Fruit fly (Drosophila melanogaster) whole organism, embryonic: ENCODE results near the gene CG17816.

ENCODE experiments used
- Atf6 ChIP-seq: fragments of 200-800 bp; sonication (Bioruptor generic); IDR thresholded peaks from 2 replicates; pipeline ENCODE4 v1.3.6; 2022; ENCODE audit warnings: missing biosample characterization, missing genetic modification characterization
- C15 ChIP-seq: fragments of 200-800 bp; sonication (Bioruptor generic); IDR thresholded peaks from 3 replicates; pipeline ENCODE4 v1.3.6; 2022; ENCODE audit warnings: missing biosample characterization, missing genetic modification characterization
- CG10147 ChIP-seq: fragments of 200-800 bp; sonication (Bioruptor generic); optimal IDR thresholded peaks from 2 replicates; lab custom pipeline; 2019; ENCODE audit warnings: missing biosample characterization, mild to moderate bottlenecking, missing genetic modification characterization, moderate library complexity
- CG1024 ChIP-seq: fragments of 200-800 bp; sonication (Bioruptor generic); IDR thresholded peaks from 2 replicates; pipeline ENCODE4 v1.3.6; 2022; ENCODE audit warnings: missing biosample characterization, missing genetic modification characterization
- CG10543 ChIP-seq: fragments of 200-800 bp; sonication (Bioruptor generic); optimal IDR thresholded peaks from 3 replicates; lab custom pipeline; 2017; ENCODE audit warnings: missing biosample characterization, mild to moderate bottlenecking, missing genetic modification characterization, moderate library complexity
- CG10565 ChIP-seq: fragments of 200-800 bp; sonication (Bioruptor generic); optimal IDR thresholded peaks from 3 replicates; lab custom pipeline; 2016; ENCODE audit warnings: missing biosample characterization, mild to moderate bottlenecking, missing genetic modification characterization
- CG10959 ChIP-seq: fragments of 200-800 bp; sonication (Bioruptor generic); IDR thresholded peaks from 2 replicates; pipeline ENCODE4 v1.3.6; 2022; ENCODE audit warnings: missing biosample characterization, missing genetic modification characterization
- CG11247 ChIP-seq: fragments of 200-800 bp; sonication (Bioruptor generic); IDR thresholded peaks from 2 replicates; pipeline ENCODE4 v1.3.6; 2022; ENCODE audit warnings: missing biosample characterization, missing genetic modification characterization
- CG11723 ChIP-seq: fragments of 200-800 bp; sonication (Bioruptor generic); optimal IDR thresholded peaks from 2 replicates; lab custom pipeline; 2017; ENCODE audit warnings: missing biosample characterization, mild to moderate bottlenecking, missing genetic modification characterization
- CG14667 ChIP-seq: fragments of 200-800 bp; sonication (Bioruptor generic); IDR thresholded peaks from 2 replicates; pipeline ENCODE4 v1.3.6; 2022; ENCODE audit warnings: missing biosample characterization, missing genetic modification characterization
- CG17385 ChIP-seq: fragments of 200-800 bp; sonication (Bioruptor generic); optimal IDR thresholded peaks from 3 replicates; lab custom pipeline; 2018; ENCODE audit warnings: missing biosample characterization, mild to moderate bottlenecking, missing genetic modification characterization
- CG17802 ChIP-seq: fragments of 200-800 bp; sonication (Bioruptor generic); optimal IDR thresholded peaks from 2 replicates; lab custom pipeline; 2018; ENCODE audit warnings: missing biosample characterization, mild to moderate bottlenecking, missing genetic modification characterization, moderate library complexity
- CG18262 ChIP-seq: fragments of 200-800 bp; optimal IDR thresholded peaks from 3 replicates; lab custom pipeline; 2019; ENCODE audit warnings: missing biosample characterization, mild to moderate bottlenecking, missing genetic modification characterization, moderate library complexity
- CG2875 ChIP-seq: fragments of 200-800 bp; sonication (Bioruptor generic); optimal IDR thresholded peaks from 2 replicates; lab custom pipeline; 2017; ENCODE audit warnings: missing biosample characterization, mild to moderate bottlenecking, missing genetic modification characterization, missing genetic modification reagents
- CG31224 ChIP-seq: fragments of 200-800 bp; sonication (Bioruptor generic); IDR thresholded peaks from 2 replicates; pipeline ENCODE4 v1.3.6; 2022; ENCODE audit warnings: missing biosample characterization, missing genetic modification characterization
- CG31388 ChIP-seq: fragments of 200-800 bp; sonication (Bioruptor generic); optimal IDR thresholded peaks from 2 replicates; lab custom pipeline; 2016; ENCODE audit warnings: missing biosample characterization, missing genetic modification characterization
- CG33557 ChIP-seq: fragments of 200-800 bp; sonication (Bioruptor generic); optimal IDR thresholded peaks from 2 replicates; lab custom pipeline; 2019; ENCODE audit warnings: missing biosample characterization, mild to moderate bottlenecking, missing genetic modification characterization, moderate library complexity
- CG4707 ChIP-seq: fragments of 200-800 bp; sonication (Bioruptor generic); optimal IDR thresholded peaks from 2 replicates; lab custom pipeline; 2018; ENCODE audit warnings: missing biosample characterization, mild to moderate bottlenecking, missing genetic modification characterization, moderate library complexity
- CG9437 ChIP-seq: fragments of 200-800 bp; sonication (Bioruptor generic); optimal IDR thresholded peaks from 2 replicates; lab custom pipeline; 2018; ENCODE audit warnings: missing biosample characterization, mild to moderate bottlenecking, missing genetic modification characterization
- Dbx ChIP-seq: fragments of 200-800 bp; sonication (Bioruptor generic); IDR thresholded peaks from 3 replicates; pipeline ENCODE4 v1.3.6; 2022; ENCODE audit warnings: missing biosample characterization, missing genetic modification characterization
- Deaf1 ChIP-seq: fragments of 200-800 bp; optimal IDR thresholded peaks from 3 replicates; lab custom pipeline; 2019; ENCODE audit warnings: missing biosample characterization, mild to moderate bottlenecking, missing genetic modification characterization, moderate library complexity
- Dek ChIP-seq: fragments of 200-800 bp; sonication (Bioruptor generic); optimal IDR thresholded peaks from 3 replicates; lab custom pipeline; 2019; ENCODE audit warnings: missing biosample characterization, mild to moderate bottlenecking, missing genetic modification characterization, moderate library complexity
- Dref ChIP-seq: fragments of 200-800 bp; sonication (Bioruptor generic); IDR thresholded peaks from 2 replicates; pipeline ENCODE4 v1.3.6; 2022; ENCODE audit warnings: missing biosample characterization, missing genetic modification characterization
- E2f1 ChIP-seq: fragments of 200-800 bp; sonication (Bioruptor generic); IDR thresholded peaks from 2 replicates; pipeline ENCODE4 v1.3.6; 2022; ENCODE audit warnings: missing biosample characterization, missing genetic modification characterization
- ERR ChIP-seq: fragments of 200-800 bp; sonication (Bioruptor generic); optimal IDR thresholded peaks from 2 replicates; lab custom pipeline; 2016; ENCODE audit warnings: missing biosample characterization, missing genetic modification characterization
- GATAe ChIP-seq: fragments of 200-800 bp; sonication (Bioruptor generic); conservative IDR thresholded peaks from 2 replicates; pipeline ENCODE4 v1.3.6; 2022; ENCODE audit warnings: missing biosample characterization, missing genetic modification characterization
- Hmx ChIP-seq: fragments of 200-800 bp; sonication (Bioruptor generic); optimal IDR thresholded peaks from 2 replicates; lab custom pipeline; 2016; ENCODE audit warnings: missing biosample characterization, missing genetic modification characterization
- Hsf ChIP-seq: fragments of 200-800 bp; sonication (Bioruptor generic); optimal IDR thresholded peaks from 3 replicates; lab custom pipeline; 2016; ENCODE audit warnings: missing biosample characterization, missing genetic modification characterization
- Med ChIP-seq: fragments of 200-800 bp; sonication (Bioruptor generic); peaks from one replicate; lab custom pipeline; 2016; ENCODE audit warnings: missing biosample characterization, missing genetic modification characterization, mild to moderate bottlenecking, inconsistent platforms, moderate library complexity
- Sox100B ChIP-seq: fragments of 200-800 bp; sonication (Bioruptor generic); optimal IDR thresholded peaks from 3 replicates; lab custom pipeline; 2018; ENCODE audit warnings: missing biosample characterization, mild to moderate bottlenecking, missing genetic modification characterization
- al ChIP-seq: fragments of 200-800 bp; sonication (Bioruptor generic); IDR thresholded peaks from 2 replicates; pipeline ENCODE4 v1.3.6; 2022; ENCODE audit warnings: missing biosample characterization, missing genetic modification characterization
- bowl ChIP-seq: fragments of 200-800 bp; sonication (Bioruptor generic); IDR thresholded peaks from 2 replicates; pipeline ENCODE4 v1.3.6; 2022; ENCODE audit warnings: missing biosample characterization, missing genetic modification characterization
- br ChIP-seq: fragments of >200 bp; optimal IDR thresholded peaks from 2 replicates; lab custom pipeline; 2017
- bsh ChIP-seq, 2 experiments: fragments of 200-800 bp; sonication (Bioruptor generic); optimal IDR thresholded peaks; 2 replicates each; lab custom pipeline; 2017 to 2018; ENCODE audit warnings: mild to moderate bottlenecking in 2 of 2, missing biosample characterization in 2 of 2, missing genetic modification characterization in 2 of 2, moderate library complexity in 1 of 2
- btn ChIP-seq: fragments of 200-800 bp; sonication (Bioruptor generic); optimal IDR thresholded peaks from 2 replicates; lab custom pipeline; 2016; ENCODE audit warnings: missing biosample characterization, missing genetic modification characterization
- cad ChIP-seq: fragments of >200 bp; optimal IDR thresholded peaks from 2 replicates; lab custom pipeline; 2017; ENCODE audit warnings: missing biosample characterization, missing genetic modification characterization
- cwo ChIP-seq: fragments of 200-800 bp; sonication (Bioruptor generic); optimal IDR thresholded peaks from 3 replicates; lab custom pipeline; 2017; ENCODE audit warnings: missing biosample characterization, missing genetic modification characterization, mild to moderate bottlenecking, moderate library complexity, missing genetic modification reagents
- fd102C ChIP-seq: fragments of 200-800 bp; sonication (Bioruptor generic); optimal IDR thresholded peaks from 2 replicates; lab custom pipeline; 2018; ENCODE audit warnings: missing biosample characterization, mild to moderate bottlenecking, missing genetic modification characterization, moderate library complexity
- insv ChIP-seq, 2 experiments: fragments of 200-800 bp; sonication (Bioruptor generic); optimal IDR thresholded peaks; 3 replicates each; lab custom pipeline; 2016 to 2018; ENCODE audit warnings: missing biosample characterization in 2 of 2, missing genetic modification characterization in 2 of 2
- kay ChIP-seq: fragments of 200-800 bp; sonication (Bioruptor generic); optimal IDR thresholded peaks from 2 replicates; lab custom pipeline; 2016; ENCODE audit warnings: missing biosample characterization, missing genetic modification characterization
- onecut ChIP-seq: fragments of 200-800 bp; sonication (Bioruptor generic); IDR thresholded peaks from 2 replicates; pipeline ENCODE4 v1.3.6; 2022; ENCODE audit warnings: missing biosample characterization, missing genetic modification characterization
- otp ChIP-seq: fragments of 200-800 bp; sonication (Bioruptor generic); IDR thresholded peaks from 3 replicates; pipeline ENCODE4, ENCODE4 v1.3.6; 2022; ENCODE audit warnings: missing biosample characterization, missing genetic modification characterization
- repo ChIP-seq: fragments of 200-800 bp; sonication (Bioruptor generic); optimal IDR thresholded peaks from 2 replicates; lab custom pipeline; 2016; ENCODE audit warnings: missing biosample characterization, missing genetic modification characterization
- rib ChIP-seq: fragments of 200-800 bp; sonication (Bioruptor generic); IDR thresholded peaks from 2 replicates; pipeline ENCODE4 v1.3.6; 2022; ENCODE audit warnings: missing biosample characterization, missing genetic modification characterization
- salm ChIP-seq: fragments of 200-800 bp; sonication (Bioruptor generic); optimal IDR thresholded peaks from 2 replicates; lab custom pipeline; 2018; ENCODE audit warnings: missing biosample characterization, mild to moderate bottlenecking, missing genetic modification characterization
- shn ChIP-seq: fragments of 200-800 bp; sonication (Bioruptor generic); optimal IDR thresholded peaks from 3 replicates; lab custom pipeline; 2016; ENCODE audit warnings: missing biosample characterization, missing genetic modification characterization
- sima ChIP-seq: fragments of 200-800 bp; sonication (Bioruptor generic); optimal IDR thresholded peaks from 2 replicates; lab custom pipeline; 2016; ENCODE audit warnings: missing biosample characterization, missing genetic modification characterization
- so ChIP-seq: fragments of 200-800 bp; sonication (Bioruptor generic); IDR thresholded peaks from 3 replicates; pipeline ENCODE4 v1.3.6; 2022; ENCODE audit warnings: missing biosample characterization, missing genetic modification characterization
- ssp ChIP-seq: fragments of 200-800 bp; sonication (Bioruptor generic); IDR thresholded peaks from 2 replicates; pipeline ENCODE4 v1.3.6; 2022; ENCODE audit warnings: missing biosample characterization, missing genetic modification characterization
- stwl ChIP-seq: fragments of 200-800 bp; sonication (Bioruptor generic); optimal IDR thresholded peaks from 3 replicates; lab custom pipeline; 2018; ENCODE audit warnings: missing biosample characterization, mild to moderate bottlenecking, missing genetic modification characterization, moderate library complexity
- tll ChIP-seq, 2 experiments: fragments of 200-800 bp in 1 of 2; fragments of >200 bp in 1 of 2; sonication (Bioruptor generic) in 1 of 2; optimal IDR thresholded peaks; 2 replicates each; lab custom pipeline; 2017 to 2019; ENCODE audit warnings: missing biosample characterization in 2 of 2, missing genetic modification characterization in 2 of 2, mild to moderate bottlenecking in 1 of 2, moderate library complexity in 1 of 2
- yki ChIP-seq: fragments of >200 bp; optimal IDR thresholded peaks from 3 replicates; lab custom pipeline; 2018
- zfh1 ChIP-seq: fragments of 200-800 bp; sonication (Bioruptor generic); IDR thresholded peaks from 3 replicates; pipeline ENCODE4 v1.3.6; 2022; ENCODE audit warnings: missing biosample characterization, missing genetic modification characterization

Gene CG17816

dm6 chr3R:7907311-7907710, 20.8 kb upstream of the CG17816 start, which contains the start of the genes Taf7 and EMC1 (continued):
- TF ChIP-seq cwo (GFP tag; lab: Kevin White, UChicago): no peak
- no peak for TF ChIP-seq CG10543 (GFP tag; lab: Kevin White, UChicago)
- TF ChIP-seq stwl: peak; percentile 54
- no peak for TF ChIP-seq kay
- no peak for TF ChIP-seq CG10959 (GFP tag; lab: Robert Waterston, UW)
- TF ChIP-seq CG31224: no peak
- peak; percentile 69 for TF ChIP-seq shn (GFP tag; lab: Kevin White, UChicago)
- no peak for TF ChIP-seq salm (tag; lab: Kevin White, UChicago)
- no peak for TF ChIP-seq CG10565
- no peak for TF ChIP-seq Dek (tag; lab: Kevin White, UChicago)
- no peak for TF ChIP-seq E2f1 (GFP tag; lab: Robert Waterston, UW)
- no peak for TF ChIP-seq CG11247
- no peak for TF ChIP-seq Atf6 (GFP tag; lab: Robert Waterston, UW)
- TF ChIP-seq Hmx (GFP tag; lab: Kevin White, UChicago): no peak
- TF ChIP-seq bowl (GFP tag; lab: Robert Waterston, UW): no peak
- peak; percentile 52 for TF ChIP-seq CG33557 (GFP tag; lab: Kevin White, UChicago)
- no peak for TF ChIP-seq CG11723
- no peak for TF ChIP-seq CG10147 (GFP tag; lab: Kevin White, UChicago)
- TF ChIP-seq Hsf (GFP tag; lab: Kevin White, UChicago): peak; percentile 60
- no peak for TF ChIP-seq C15 (GFP tag; lab: Robert Waterston, UW)
- TF ChIP-seq ERR (GFP tag; lab: Kevin White, UChicago): no peak
- TF ChIP-seq CG1024 (GFP tag; lab: Robert Waterston, UW): no peak
- no peak for TF ChIP-seq CG31388 (GFP tag; lab: Kevin White, UChicago)
- TF ChIP-seq CG2875: no peak
- peak in 1 of 2 experiments; percentile 99 for TF ChIP-seq tll (GFP tag; optimal IDR thresholded peaks at IDR 0.05; lab: Kevin White, UChicago)
- peak; percentile 5 for TF ChIP-seq repo (GFP tag; lab: Kevin White, UChicago)
- no peak for TF ChIP-seq onecut
- TF ChIP-seq CG9437 (GFP tag; lab: Kevin White, UChicago): no peak
- TF ChIP-seq ssp (GFP tag; lab: Robert Waterston, UW): peak; percentile 90
- no peak for TF ChIP-seq CG17385 (GFP tag; lab: Kevin White, UChicago)
- no peak for TF ChIP-seq br (lab: Kevin White, UChicago)
- peak in 1 of 2 experiments; percentile 38 for TF ChIP-seq insv (GFP tag; optimal IDR thresholded peaks at IDR 0.05; lab: Kevin White, UChicago)
- TF ChIP-seq Dbx (GFP tag; lab: Robert Waterston, UW): 0 out of 3 replicates have a peak, but pooled peaks have one; percentile 30
- TF ChIP-seq bsh (GFP tag; optimal IDR thresholded peaks at IDR 0.05; lab: Kevin White, UChicago): no peak
- peak; percentile 83 for TF ChIP-seq Med (GFP tag; lab: Kevin White, UChicago)
- no peak for TF ChIP-seq rib (GFP tag; lab: Robert Waterston, UW)
- no peak for TF ChIP-seq zfh1 (GFP tag; lab: Robert Waterston, UW)
- TF ChIP-seq CG17802: peak; percentile 87
- TF ChIP-seq fd102C (GFP tag; lab: Kevin White, UChicago): no peak
- TF ChIP-seq Dref (GFP tag; lab: Robert Waterston, UW): peak; percentile 64
- TF ChIP-seq btn (GFP tag; lab: Kevin White, UChicago): no peak
- no peak for TF ChIP-seq sima
- no peak for TF ChIP-seq CG4707 (GFP tag; lab: Kevin White, UChicago)
- no peak for TF ChIP-seq Deaf1
- no peak for TF ChIP-seq Sox100B (GFP tag; lab: Kevin White, UChicago)
- TF ChIP-seq so (GFP tag; lab: Robert Waterston, UW): no peak
- no peak for TF ChIP-seq otp (GFP tag; lab: Robert Waterston, UW)
- TF ChIP-seq al (GFP tag; lab: Robert Waterston, UW): 0 out of 2 replicates have a peak, but pooled peaks have one; percentile 17
- no peak for TF ChIP-seq cad
- TF ChIP-seq CG14667 (GFP tag; lab: Robert Waterston, UW): no peak
- no peak for TF ChIP-seq CG18262
- no peak for TF ChIP-seq GATAe (GFP tag; lab: Robert Waterston, UW)
- no peak for TF ChIP-seq yki (lab: Kevin White, UChicago)
